Worm (Caenorhabditis elegans): Measurements from ENCODE around the gene pptr-1.

ce11 chrV:16410521-16410920, 53.2 kb downstream of the pptr-1 start, which contains the start of gene srh-145:
- TF ChIP-seq elt-1 (tag; optimal IDR thresholded peaks at IDR 0.05; ENCODE audit: borderline replicate concordance, insufficient read depth) (no peak), ceh-39 (tag; optimal IDR thresholded peaks at IDR 0.05) (no peak), snpc-4 (tag; optimal IDR thresholded peaks at IDR 0.05) (no peak), blmp-1 (tag; optimal IDR thresholded peaks at IDR 0.05) (no peak)
